Worm (Caenorhabditis elegans): ENCODE data around the gene C16B8.3.

The C16B8.3 gene

DNA sequence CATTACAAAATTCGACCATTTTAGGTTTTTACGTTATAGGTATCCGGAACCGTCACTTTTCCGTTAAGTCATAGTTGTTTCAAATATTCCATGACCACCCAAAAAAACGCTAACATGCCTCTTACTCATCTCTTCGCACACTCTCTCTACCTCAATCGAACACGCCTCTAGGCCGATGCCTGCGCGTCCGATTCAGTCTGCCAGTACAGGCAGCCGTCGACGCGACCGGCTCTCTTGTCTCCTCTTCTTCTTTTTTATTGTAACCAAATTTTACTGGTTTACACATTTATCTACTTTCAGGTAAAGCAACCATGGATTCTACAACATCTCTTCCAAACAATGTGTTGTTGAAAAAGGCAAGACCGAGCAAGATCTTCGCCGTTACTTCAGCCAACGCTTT lies 43.5 kb upstream of the C16B8.3 start, which contains the start of gene mop-25.1:
Gene mop-25.1 (plus strand): TSS at position 301 of the 400 bp plus-strand sequence.
- TF ChIP-seq nhr-28 (tag; optimal IDR thresholded peaks at IDR 0.05) (no peak), fkh-10 (GFP tag; optimal IDR thresholded peaks at IDR 0.05) (no peak)

DNA sequence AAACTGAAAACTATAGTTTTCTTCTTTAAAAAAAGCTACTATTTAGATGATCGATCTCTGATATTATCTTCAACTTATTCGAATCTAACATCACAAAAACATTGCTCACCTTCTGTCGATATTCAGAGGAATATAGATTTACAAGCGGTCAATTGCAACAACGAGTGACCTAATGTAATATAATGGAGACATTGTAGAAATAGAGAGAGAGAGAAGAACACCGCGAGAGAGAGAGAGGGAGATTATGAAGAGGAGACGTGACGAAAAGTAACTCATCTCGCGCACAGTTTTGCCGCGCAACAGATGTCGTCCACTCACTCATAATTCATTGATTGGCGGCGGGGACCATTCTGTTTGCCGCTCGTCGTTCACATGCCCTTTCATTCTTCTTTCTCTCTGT lies 41.9 kb upstream of the C16B8.3 start:
- no peak for TF ChIP-seq skn-1 (tag; optimal IDR thresholded peaks at IDR 0.05)
- peak; percentile 17 for TF ChIP-seq nhr-23 (tag; optimal IDR thresholded peaks at IDR 0.05)

DNA sequence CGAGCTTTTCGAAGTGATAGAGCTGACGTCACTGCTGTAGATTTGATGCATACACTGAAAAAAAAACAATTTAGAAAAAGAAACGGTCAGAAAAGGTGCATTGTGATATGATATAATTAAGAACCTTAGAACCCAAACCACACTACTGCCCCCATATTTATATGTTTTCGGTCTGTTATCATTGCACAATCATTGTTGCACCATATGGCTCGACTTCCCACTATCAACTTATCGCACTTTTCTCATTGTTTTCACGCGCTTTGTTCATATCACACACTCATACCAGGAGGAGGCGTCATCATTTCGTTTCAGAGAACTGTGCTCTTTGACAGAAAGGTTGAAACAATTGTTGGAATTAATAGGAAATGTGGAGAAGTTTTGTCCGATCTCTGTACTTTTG lies 40.5 kb upstream of the C16B8.3 start:
- TF ChIP-seq nhr-11 (tag; optimal IDR thresholded peaks at IDR 0.05) (no peak), ztf-11 (tag; optimal IDR thresholded peaks at IDR 0.05) (no peak), tbx-2 (tag; optimal IDR thresholded peaks at IDR 0.05) (no peak), nhr-23 (tag; optimal IDR thresholded peaks at IDR 0.05) (no peak), snpc-4 (tag; optimal IDR thresholded peaks at IDR 0.05) (no peak), ceh-16 (tag; optimal IDR thresholded peaks at IDR 0.05) (no peak), elt-2 (tag; optimal IDR thresholded peaks at IDR 0.05) (peak; percentile 100), skn-1 (tag; optimal IDR thresholded peaks at IDR 0.05) (peak; percentile 38), hmg-11 (tag; optimal IDR thresholded peaks at IDR 0.05) (no peak), pha-4 (tag; optimal IDR thresholded peaks at IDR 0.05) (peak; percentile 39), nhr-43 (tag; optimal IDR thresholded peaks at IDR 0.05; ENCODE audit: poor library complexity, severe bottlenecking) (no peak), R02D3.7 (tag; optimal IDR thresholded peaks at IDR 0.05) (no peak), nhr-77 (tag; optimal IDR thresholded peaks at IDR 0.05) (no peak), fkh-2 (tag; optimal IDR thresholded peaks at IDR 0.05) (no peak), elt-1 (tag; optimal IDR thresholded peaks at IDR 0.05) (no peak), nfya-1 (tag; optimal IDR thresholded peaks at IDR 0.05; ENCODE audit: insufficient read depth) (no peak), jun-1 (tag; optimal IDR thresholded peaks at IDR 0.05) (peak; percentile 60), aly-2 (tag; optimal IDR thresholded peaks at IDR 0.05) (no peak), nhr-237 (tag; optimal IDR thresholded peaks at IDR 0.05) (no peak), daf-12 (tag; optimal IDR thresholded peaks at IDR 0.05) (no peak), sea-2 (GFP tag; optimal IDR thresholded peaks at IDR 0.05) (no peak), lsy-12 (tag; optimal IDR thresholded peaks at IDR 0.05) (no peak), eor-1 (tag; optimal IDR thresholded peaks at IDR 0.05) (no peak), pqm-1 (tag; optimal IDR thresholded peaks at IDR 0.05) (peak; percentile 99), ceh-82 (tag; optimal IDR thresholded peaks at IDR 0.05) (no peak), nhr-12 (tag; optimal IDR thresholded peaks at IDR 0.05) (no peak), unc-62 (GFP tag; optimal IDR thresholded peaks at IDR 0.05) (no peak), mdl-1 (tag; optimal IDR thresholded peaks at IDR 0.05) (no peak), nhr-76 (tag; optimal IDR thresholded peaks at IDR 0.05) (no peak), elt-3 (tag; optimal IDR thresholded peaks at IDR 0.05) (no peak), nhr-25 (tag; optimal IDR thresholded peaks at IDR 0.05) (no peak), egl-27 (tag; optimal IDR thresholded peaks at IDR 0.05) (no peak), nhr-67 (tag; optimal IDR thresholded peaks at IDR 0.05) (no peak), mml-1 (tag; optimal IDR thresholded peaks at IDR 0.05) (no peak), egl-5 (tag; optimal IDR thresholded peaks at IDR 0.05) (no peak), ztf-4 (tag; optimal IDR thresholded peaks at IDR 0.05) (no peak), fkh-10 (GFP tag; optimal IDR thresholded peaks at IDR 0.05) (no peak), fos-1 (tag; optimal IDR thresholded peaks at IDR 0.05) (peak; percentile 14), nhr-28 (tag; optimal IDR thresholded peaks at IDR 0.05) (no peak), lin-39 (tag; optimal IDR thresholded peaks at IDR 0.05) (no peak), unc-39 (tag; optimal IDR thresholded peaks at IDR 0.05) (no peak), ama-1 (optimal IDR thresholded peaks at IDR 0.05) (no peak), ZK546.5 (tag; optimal IDR thresholded peaks at IDR 0.05) (no peak), lin-15B (tag; optimal IDR thresholded peaks at IDR 0.05) (no peak)
